Fruit fly (Drosophila melanogaster) whole organism, wandering third instar larva: ENCODE results near the gene HP6.

Experiments used
- Hr83 ChIP-seq: fragments of 200-300 bp; sonication (Bioruptor generic); optimal IDR thresholded peaks from 2 replicates; lab custom pipeline; 2016; ENCODE audit warnings: missing biosample characterization, mild to moderate bottlenecking, missing genetic modification characterization, moderate library complexity; ENCODE audit not compliant: poor library complexity, severe bottlenecking
- Myc ChIP-seq: fragments of >200 bp; optimal IDR thresholded peaks from 2 replicates; lab custom pipeline; 2017
- OdsH ChIP-seq: fragments of 200-800 bp; sonication (Bioruptor generic); optimal IDR thresholded peaks from 2 replicates; lab custom pipeline; 2016; ENCODE audit warnings: missing biosample characterization, mild to moderate bottlenecking, missing genetic modification characterization
- br ChIP-seq: fragments of 200-800 bp; sonication (Bioruptor generic); optimal IDR thresholded peaks from 2 replicates; lab custom pipeline; 2016; ENCODE audit warnings: missing biosample characterization, missing genetic modification characterization
- lola ChIP-seq: fragments of >200 bp; optimal IDR thresholded peaks from 2 replicates; lab custom pipeline; 2017; ENCODE audit warnings: missing biosample characterization, missing genetic modification characterization
- pan ChIP-seq: fragments of >200 bp; optimal IDR thresholded peaks from 2 replicates; lab custom pipeline; 2017
- psq ChIP-seq: fragments of 200-800 bp; sonication (Bioruptor generic); optimal IDR thresholded peaks from 3 replicates; lab custom pipeline; 2017; ENCODE audit warnings: missing biosample characterization, mild to moderate bottlenecking, missing genetic modification characterization, moderate library complexity
- usp ChIP-seq: fragments of >200 bp; optimal IDR thresholded peaks from 2 replicates; lab custom pipeline; 2017; ENCODE audit warnings: missing biosample characterization, missing genetic modification characterization

DNA sequence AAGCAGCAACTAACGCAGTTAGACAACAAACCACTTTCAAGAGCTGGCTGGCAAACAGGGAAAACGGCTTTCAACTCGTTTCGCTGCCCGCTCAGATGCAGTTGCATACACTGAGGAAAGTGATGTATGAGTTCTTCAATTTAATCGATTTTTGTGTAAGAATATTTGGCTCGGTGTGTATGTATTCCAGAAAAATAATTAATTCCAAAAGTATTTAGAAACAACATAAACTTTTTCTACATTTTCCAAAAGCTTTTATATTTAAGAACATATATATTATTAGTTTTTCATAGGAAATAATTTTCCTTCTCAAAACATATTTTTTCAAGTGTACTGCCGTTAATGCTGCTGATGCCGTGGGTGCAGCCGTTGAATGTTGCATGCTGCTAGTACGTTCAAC is 956 bp upstream of the HP6 start:
- no peak for TF ChIP-seq usp (GFP tag; lab: Kevin White, UChicago)
- no peak for TF ChIP-seq Hr83 (GFP tag; lab: Kevin White, UChicago)
- peak; percentile 31 for TF ChIP-seq psq (GFP tag; lab: Kevin White, UChicago)
- TF ChIP-seq OdsH, result peak; percentile 44
- TF ChIP-seq br (GFP tag; lab: Kevin White, UChicago), result no peak
- no peak for TF ChIP-seq lola (GFP tag; lab: Kevin White, UChicago)
- TF ChIP-seq pan, result no peak
- no peak for TF ChIP-seq Myc (lab: Kevin White, UChicago)
